Worm (Caenorhabditis elegans) whole organism, L3 larva: ENCODE results near the gene Y56A3A.30.

Source experiments
- R02D3.7 ChIP-seq: fragments of 150-350 bp; optimal IDR thresholded peaks from 2 replicates; lab custom pipeline; 2014; ENCODE audit warnings: missing biosample characterization, missing genetic modification characterization
- ZK546.5 ChIP-seq: sonication (generic microtip); optimal IDR thresholded peaks from 2 replicates; lab custom pipeline; 2017; ENCODE audit warnings: missing biosample characterization, missing genetic modification characterization
- aly-2 ChIP-seq: fragments of 150-350 bp; optimal IDR thresholded peaks from 2 replicates; lab custom pipeline; 2014; ENCODE audit warnings: missing biosample characterization, missing genetic modification characterization
- ceh-16 ChIP-seq: sonication (generic microtip); optimal IDR thresholded peaks from 2 replicates; lab custom pipeline; 2017; ENCODE audit warnings: missing biosample characterization, missing genetic modification characterization
- ceh-28 ChIP-seq: fragments of 150-350 bp; optimal IDR thresholded peaks from 2 replicates; lab custom pipeline; 2014; ENCODE audit warnings: missing biosample characterization, missing genetic modification reagents, missing genetic modification characterization
- ceh-82 ChIP-seq: fragments of 150-350 bp; optimal IDR thresholded peaks from 2 replicates; lab custom pipeline; 2014; ENCODE audit warnings: missing biosample characterization, missing genetic modification characterization
- daf-12 ChIP-seq: fragments of 150-350 bp; optimal IDR thresholded peaks from 2 replicates; lab custom pipeline; 2014; ENCODE audit warnings: missing biosample characterization, missing genetic modification reagents, missing genetic modification characterization
- egl-5 ChIP-seq: fragments of 150-350 bp; optimal IDR thresholded peaks from 2 replicates; lab custom pipeline; 2017; ENCODE audit warnings: missing biosample characterization, missing genetic modification reagents, missing genetic modification characterization, inconsistent platforms
- elt-2 ChIP-seq: sonication (generic microtip); optimal IDR thresholded peaks from 2 replicates; lab custom pipeline; 2016; ENCODE audit warnings: missing genetic modification reagents, mild to moderate bottlenecking, missing genetic modification characterization, missing compliant biosample characterization
- elt-3 ChIP-seq, 3 experiments: fragments of 150-350 bp in 1 of 3; sonication (generic microtip) in 2 of 3; optimal IDR thresholded peaks; 2 replicates in 2 of 3; 4 replicates in 1 of 3; lab custom pipeline; 2014 to 2017; ENCODE audit warnings: missing biosample characterization in 3 of 3, missing genetic modification characterization in 3 of 3
- fos-1 ChIP-seq: fragments of 150-350 bp; optimal IDR thresholded peaks from 2 replicates; lab custom pipeline; 2014; ENCODE audit warnings: missing biosample characterization, missing genetic modification characterization
- hmg-11 ChIP-seq: sonication (generic microtip); optimal IDR thresholded peaks from 2 replicates; lab custom pipeline; 2016; ENCODE audit warnings: missing genetic modification characterization, missing compliant biosample characterization
- jun-1 ChIP-seq: fragments of 150-350 bp; optimal IDR thresholded peaks from 2 replicates; lab custom pipeline; 2014; ENCODE audit warnings: missing biosample characterization, missing genetic modification reagents, missing genetic modification characterization
- lin-15B ChIP-seq: fragments of 150-350 bp; optimal IDR thresholded peaks from 2 replicates; lab custom pipeline; 2014; ENCODE audit warnings: missing biosample characterization, missing genetic modification characterization
- lsy-12 ChIP-seq: sonication (generic microtip); optimal IDR thresholded peaks from 2 replicates; lab custom pipeline; 2016; ENCODE audit warnings: mild to moderate bottlenecking, missing genetic modification characterization, missing compliant biosample characterization
- mml-1 ChIP-seq: fragments of 150-350 bp; sonication (generic microtip); optimal IDR thresholded peaks from 3 replicates; lab custom pipeline; 2014; ENCODE audit warnings: missing biosample characterization, missing genetic modification characterization
- nfya-1 ChIP-seq: sonication (generic microtip); optimal IDR thresholded peaks from 2 replicates; lab custom pipeline; 2017; ENCODE audit warnings: missing genetic modification characterization, mild to moderate bottlenecking, missing compliant biosample characterization, antibody characterized with exemption, moderate library complexity; ENCODE audit not compliant: insufficient read depth
- nhr-11 ChIP-seq: fragments of 150-350 bp; optimal IDR thresholded peaks from 2 replicates; lab custom pipeline; 2014; ENCODE audit warnings: missing biosample characterization, missing genetic modification characterization
- nhr-12 ChIP-seq: fragments of 150-350 bp; optimal IDR thresholded peaks from 2 replicates; lab custom pipeline; 2014; ENCODE audit warnings: missing biosample characterization, missing genetic modification characterization
- nhr-23 ChIP-seq: fragments of 150-350 bp; optimal IDR thresholded peaks from 2 replicates; lab custom pipeline; 2014; ENCODE audit warnings: missing biosample characterization, missing genetic modification reagents, missing genetic modification characterization
- nhr-237 ChIP-seq: fragments of 150-350 bp; optimal IDR thresholded peaks from 2 replicates; lab custom pipeline; 2014; ENCODE audit warnings: missing biosample characterization, missing genetic modification characterization
- nhr-25 ChIP-seq: sonication (generic microtip); optimal IDR thresholded peaks from 2 replicates; lab custom pipeline; 2017; ENCODE audit warnings: missing biosample characterization, missing genetic modification characterization
- nhr-28 ChIP-seq: fragments of 150-350 bp; optimal IDR thresholded peaks from 2 replicates; lab custom pipeline; 2014; ENCODE audit warnings: missing biosample characterization, missing genetic modification characterization
- nhr-76 ChIP-seq: fragments of 150-350 bp; sonication (generic microtip); optimal IDR thresholded peaks from 5 replicates; lab custom pipeline; 2014; ENCODE audit warnings: missing biosample characterization, missing genetic modification characterization
- pha-4 ChIP-seq: fragments of 150-350 bp; optimal IDR thresholded peaks from 2 replicates; lab custom pipeline; 2014; ENCODE audit warnings: missing biosample characterization, missing genetic modification reagents, missing genetic modification characterization
- pqm-1 ChIP-seq: fragments of 150-350 bp; optimal IDR thresholded peaks from 2 replicates; lab custom pipeline; 2017; ENCODE audit warnings: missing biosample characterization, missing genetic modification characterization, inconsistent platforms
- sea-2 ChIP-seq: fragments of 150-350 bp; sonication (generic microtip); optimal IDR thresholded peaks from 4 replicates; lab custom pipeline; 2014; ENCODE audit warnings: missing biosample characterization, missing genetic modification reagents, missing genetic modification characterization
- snpc-4 ChIP-seq: fragments of 150-350 bp; optimal IDR thresholded peaks from 2 replicates; lab custom pipeline; 2014; ENCODE audit warnings: missing biosample characterization, missing genetic modification characterization
- tbx-2 ChIP-seq: sonication (generic microtip); optimal IDR thresholded peaks from 2 replicates; lab custom pipeline; 2016; ENCODE audit warnings: mild to moderate bottlenecking, missing genetic modification characterization, missing compliant biosample characterization
- unc-39 ChIP-seq: sonication (generic microtip); optimal IDR thresholded peaks from 4 replicates; lab custom pipeline; 2017; ENCODE audit warnings: missing biosample characterization, missing genetic modification characterization
- unc-62 ChIP-seq: fragments of 150-350 bp; sonication (generic microtip); optimal IDR thresholded peaks from 4 replicates; lab custom pipeline; 2014; ENCODE audit warnings: missing biosample characterization, missing genetic modification reagents, missing genetic modification characterization
- zag-1 ChIP-seq: fragments of 150-350 bp; optimal IDR thresholded peaks from 2 replicates; lab custom pipeline; 2014; ENCODE audit warnings: missing biosample characterization, missing genetic modification characterization
- ztf-11 ChIP-seq: fragments of 150-350 bp; optimal IDR thresholded peaks from 2 replicates; lab custom pipeline; 2014; ENCODE audit warnings: missing biosample characterization, missing genetic modification characterization

Y56A3A.30 gene

DNA sequence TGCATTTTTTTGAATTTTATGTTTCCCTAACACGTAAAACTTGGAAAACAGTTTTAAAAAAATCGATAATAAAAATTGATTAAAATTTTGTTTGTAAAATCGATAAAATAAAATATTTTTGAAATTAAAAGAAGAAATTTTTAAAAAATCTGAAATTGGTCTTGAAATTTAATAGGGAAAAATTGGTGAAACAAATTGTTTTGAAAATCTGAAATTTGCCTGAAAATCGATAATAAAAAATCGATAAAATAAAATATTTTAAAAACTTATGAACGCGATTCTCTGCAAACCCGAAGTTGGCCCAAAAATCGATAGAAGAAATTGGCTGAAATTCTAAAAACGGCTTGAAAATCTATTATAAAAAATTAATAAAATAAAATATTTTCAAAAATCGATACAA, 34.9 kb upstream of the Y56A3A.30 start:
- TF ChIP-seq ceh-28 (peak; percentile 56), nhr-28 (tag; lab: Kevin White, UChicago) (no peak)

DNA sequence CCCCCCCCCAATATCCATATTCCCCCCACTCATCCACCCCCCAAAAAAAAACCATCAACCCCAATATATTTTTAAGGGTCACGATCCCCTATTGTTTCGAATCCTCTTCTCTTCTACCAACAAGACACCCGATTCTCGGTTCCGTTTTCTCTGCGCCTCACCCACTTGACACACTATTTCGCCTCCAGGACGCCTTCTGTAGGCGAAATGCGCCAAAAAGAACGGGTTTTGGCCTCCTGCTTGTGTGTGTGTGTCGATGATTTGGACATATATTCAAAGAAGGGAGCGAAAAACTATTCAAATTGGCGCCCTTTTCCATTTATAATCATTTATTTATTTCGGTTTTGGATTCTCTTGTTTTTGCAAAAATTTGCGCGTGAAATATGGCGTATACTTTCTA, 34.2 kb upstream of the Y56A3A.30 start:
- TF ChIP-seq mml-1 (tag; lab: Kevin White, UChicago) (no peak), ztf-11 (tag; lab: Kevin White, UChicago) (no peak), ceh-16 (no peak), nhr-23 (peak; percentile 52), nhr-237 (tag; lab: Kevin White, UChicago) (no peak), nfya-1 (tag; lab: Kevin White, UChicago) (no peak), nhr-25 (tag; lab: Kevin White, UChicago) (peak; percentile 69), daf-12 (tag; lab: Kevin White, UChicago) (no peak), hmg-11 (peak; percentile 6), R02D3.7 (tag; lab: Kevin White, UChicago) (no peak), lin-15B (tag; lab: Kevin White, UChicago) (no peak), nhr-12 (tag; lab: Kevin White, UChicago) (no peak), nhr-76 (tag; lab: Kevin White, UChicago) (no peak), pha-4 (tag; lab: Kevin White, UChicago) (no peak), ceh-28 (no peak), fos-1 (tag; lab: Kevin White, UChicago) (no peak), lsy-12 (tag; lab: Kevin White, UChicago) (no peak), snpc-4 (tag; lab: Kevin White, UChicago) (no peak), tbx-2 (no peak), zag-1 (tag; lab: Kevin White, UChicago) (no peak), nhr-11 (tag; lab: Kevin White, UChicago) (no peak)
- TF ChIP-seq, all 47 proteins: peak for 3

DNA sequence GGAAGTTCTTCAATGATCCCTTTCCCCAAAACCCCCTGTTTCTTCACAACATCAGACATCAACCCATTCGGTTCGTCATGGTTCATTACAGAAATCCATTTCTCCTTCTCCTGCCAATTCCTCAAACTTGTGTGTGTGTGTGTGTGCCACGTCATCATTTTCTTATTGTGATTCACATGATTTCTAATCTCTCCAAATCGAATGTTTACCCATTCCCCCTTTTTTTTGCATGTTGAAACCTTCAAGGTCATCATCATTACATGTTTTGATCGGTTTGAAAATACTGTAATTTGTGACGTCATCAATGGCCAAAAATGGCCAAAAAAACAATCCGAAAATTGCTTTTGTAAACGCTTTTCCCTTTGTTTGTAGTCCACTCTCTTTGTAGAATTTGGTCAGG, 30.9 kb upstream of the Y56A3A.30 start:
- TF ChIP-seq pha-4 (tag; lab: Kevin White, UChicago) = peak; percentile 10
- TF ChIP-seq egl-5 (tag; lab: Kevin White, UChicago) = peak; percentile 53
- peak; percentile 64 for TF ChIP-seq nhr-25 (tag; lab: Kevin White, UChicago)
- no peak for TF ChIP-seq ceh-82

- TF ChIP-seq unc-39 (tag; lab: Kevin White, UChicago) (no peak), nhr-237 (tag; lab: Kevin White, UChicago) (no peak), tbx-2 (no peak), ceh-16 (no peak), pqm-1 (tag; lab: Kevin White, UChicago) (no peak)
These were observed 30.5 kb upstream of the Y56A3A.30 start for ce11 chrIII:12009321-12009720.

DNA sequence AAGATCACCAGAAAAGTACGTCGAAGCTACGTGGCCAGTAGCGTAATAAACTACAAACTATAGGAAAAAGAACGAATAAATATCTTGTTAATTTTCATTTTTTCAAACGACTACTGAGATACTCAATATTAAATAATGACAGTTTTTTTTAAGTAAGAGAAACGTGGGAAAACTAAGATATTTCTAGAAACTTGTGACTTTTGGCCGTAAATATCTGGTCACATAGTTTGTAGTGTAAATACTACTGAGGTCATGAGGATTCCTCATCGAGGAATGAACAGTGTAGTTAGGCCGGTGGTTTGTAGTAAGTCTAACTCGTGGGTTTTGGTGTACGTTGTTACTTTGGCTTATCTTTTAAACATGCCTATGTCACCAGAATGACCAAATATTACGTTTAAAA, 26.2 kb upstream of the Y56A3A.30 start:
- peak; percentile 1 for TF ChIP-seq pha-4 (tag; lab: Kevin White, UChicago)
- TF ChIP-seq, all 47 proteins: peak for 1; not testable (repeated sequence) for 46

DNA sequence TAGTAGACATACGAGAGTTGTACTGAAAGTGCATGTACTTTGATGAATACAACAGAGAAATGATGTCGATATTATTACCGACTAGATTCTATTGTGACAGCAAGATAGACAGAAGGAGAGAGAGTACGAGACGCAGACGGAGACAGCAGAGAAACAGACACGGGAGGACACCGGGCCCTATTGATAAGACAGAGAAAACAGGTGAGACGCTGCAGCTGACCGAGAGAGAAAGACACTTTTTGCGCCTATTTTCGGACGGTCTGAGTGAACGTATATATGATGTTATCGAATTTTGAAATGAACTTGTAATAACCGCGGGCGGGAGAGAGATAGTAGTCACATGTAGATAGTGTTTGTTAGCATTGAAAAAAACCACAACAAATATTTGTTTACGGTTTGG, 24.4 kb upstream of the Y56A3A.30 start:
- TF ChIP-seq nhr-25 (tag; lab: Kevin White, UChicago) = peak; percentile 60
- peak; percentile 9 for TF ChIP-seq hmg-11
- TF ChIP-seq lin-15B (tag; lab: Kevin White, UChicago) = peak; percentile 56
- TF ChIP-seq ceh-28 = peak; percentile 63
- TF ChIP-seq sea-2 = no peak
- no peak for TF ChIP-seq lsy-12 (tag; lab: Kevin White, UChicago)
- TF ChIP-seq ZK546.5 (tag; lab: Kevin White, UChicago) = no peak
- TF ChIP-seq nhr-23 = peak; percentile 69
- no peak for TF ChIP-seq egl-5 (tag; lab: Kevin White, UChicago)
- TF ChIP-seq snpc-4 (tag; lab: Kevin White, UChicago) = peak; percentile 17
- no peak for TF ChIP-seq zag-1 (tag; lab: Kevin White, UChicago)
- TF ChIP-seq pha-4 (tag; lab: Kevin White, UChicago) = peak; percentile 89
- peak; percentile 90 for TF ChIP-seq jun-1 (tag; lab: Kevin White, UChicago)
- peak; percentile 89 for TF ChIP-seq pqm-1 (tag; lab: Kevin White, UChicago)
- no peak for TF ChIP-seq aly-2 (tag; lab: Kevin White, UChicago)
- TF ChIP-seq unc-62 = peak; percentile 37
- TF ChIP-seq elt-2 (tag; lab: Kevin White, UChicago) = peak; percentile 93
- TF ChIP-seq elt-3 (tag; optimal IDR thresholded peaks at IDR 0.05; lab: Kevin White, UChicago) = peak in 1 of 3 experiments; percentile 48
- TF ChIP-seq nfya-1 (tag; lab: Kevin White, UChicago) = peak; percentile 63
